Fruit fly (Drosophila melanogaster): ENCODE data around the gene CG6607.
A peak's percentile ranks its signal among the peaks of the same experiment; 100 is the strongest.

CG6607 gene

DNA sequence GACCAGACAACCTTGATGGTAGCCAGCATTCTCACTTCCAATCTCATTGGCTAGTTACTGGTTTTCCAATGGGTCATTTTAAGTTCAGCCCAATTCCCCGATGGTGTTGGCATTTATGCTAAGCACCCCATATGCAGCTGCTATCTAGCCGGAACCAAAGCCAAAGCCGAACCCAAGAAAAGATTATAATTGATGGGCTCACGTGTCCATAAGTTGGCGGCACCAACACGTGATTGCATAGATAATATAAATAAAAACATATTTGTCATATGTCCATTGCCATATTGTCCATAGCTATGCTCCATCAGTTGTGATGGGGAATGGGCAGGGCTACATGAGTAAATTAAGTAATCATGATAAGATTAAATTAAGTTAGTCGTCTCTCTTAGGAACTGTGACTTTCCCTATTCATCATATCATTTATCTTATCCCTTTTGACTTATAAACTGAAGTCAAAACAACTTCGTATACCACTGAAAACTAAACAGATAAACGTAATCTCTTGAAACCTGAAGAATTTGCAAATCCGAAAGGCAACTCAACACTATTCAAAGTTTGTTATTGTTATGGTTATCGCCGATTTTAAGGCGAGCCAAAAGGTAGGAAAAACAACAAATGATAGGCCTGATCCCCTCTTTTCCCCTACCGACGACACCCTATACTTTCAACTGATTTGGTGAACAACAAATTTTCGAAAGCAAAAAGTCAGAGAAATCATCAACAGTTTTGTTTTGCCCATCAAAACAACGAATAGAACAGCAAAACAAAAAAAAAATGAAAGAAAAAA is 35.4 kb downstream of the CG6607 start:
- TF ChIP-seq insv (optimal IDR thresholded peaks at IDR 0.05) = no peak
- TF ChIP-seq psq (optimal IDR thresholded peaks at IDR 0.05) = no peak
- no peak for TF ChIP-seq ttk (optimal IDR thresholded peaks at IDR 0.05)
- TF ChIP-seq h (optimal IDR thresholded peaks at IDR 0.05) = no peak
- no peak for TF ChIP-seq Myc (optimal IDR thresholded peaks at IDR 0.05)
- TF ChIP-seq Sin3A (optimal IDR thresholded peaks at IDR 0.05) = no peak

DNA sequence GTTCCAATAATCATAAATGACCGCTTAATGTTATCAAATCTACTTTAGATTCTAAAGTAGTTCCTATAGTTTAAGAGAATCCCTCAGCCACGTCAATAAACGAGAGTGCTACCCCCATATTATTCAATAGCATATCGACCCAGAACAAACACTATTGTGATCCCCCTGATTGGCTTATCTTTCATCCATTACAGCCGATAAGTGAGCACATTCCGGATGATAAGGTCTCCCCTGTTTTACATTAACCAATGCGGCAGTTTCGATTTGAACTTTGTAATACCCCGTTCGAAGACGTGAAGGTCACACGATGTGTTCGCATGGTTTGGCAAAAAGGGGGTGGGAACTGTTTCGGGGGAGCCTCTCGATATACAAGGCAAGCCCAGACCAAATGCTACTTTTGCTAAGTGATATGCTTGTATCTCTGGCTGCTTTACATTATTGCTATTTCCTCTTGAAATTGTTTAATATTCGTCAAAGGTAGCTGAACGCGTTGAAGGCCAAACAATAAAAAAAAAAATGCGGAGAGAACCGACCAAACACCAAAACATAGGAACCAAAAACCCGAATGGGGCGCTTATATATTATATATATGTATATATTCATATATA is 36.4 kb downstream of the CG6607 start:
- TF ChIP-seq Sin3A (optimal IDR thresholded peaks at IDR 0.05) (no peak), Myc (optimal IDR thresholded peaks at IDR 0.05) (no peak), insv (optimal IDR thresholded peaks at IDR 0.05) (no peak), ttk (optimal IDR thresholded peaks at IDR 0.05) (no peak), h (optimal IDR thresholded peaks at IDR 0.05) (no peak), psq (optimal IDR thresholded peaks at IDR 0.05) (no peak)

DNA sequence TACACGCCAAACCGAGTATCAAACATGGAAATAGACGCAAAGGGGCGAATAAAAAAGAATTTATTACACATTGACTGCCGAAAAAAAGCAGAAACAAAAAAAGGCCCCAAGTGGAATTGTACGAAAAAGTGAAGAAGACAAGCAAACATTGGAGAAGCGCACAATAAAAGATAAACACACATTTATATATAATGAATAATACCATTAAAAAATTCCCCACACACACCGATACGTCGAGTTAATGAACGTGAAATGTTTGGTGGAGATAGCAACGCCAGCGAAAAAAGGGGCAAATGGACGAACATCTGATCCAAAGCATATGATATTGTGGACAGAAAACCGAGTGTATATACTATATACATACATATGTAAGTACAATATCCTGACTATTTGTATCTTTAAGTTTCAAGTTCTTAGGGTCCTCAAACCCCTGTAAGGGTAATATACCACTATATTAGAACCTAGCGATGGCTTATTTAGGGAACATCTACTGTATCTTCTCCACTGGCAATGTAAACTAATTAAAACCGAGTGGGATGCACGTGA is 37.0 kb downstream of the CG6607 start:
- TF ChIP-seq psq (optimal IDR thresholded peaks at IDR 0.05) (peak; percentile 11), Myc (optimal IDR thresholded peaks at IDR 0.05) (no peak)

DNA sequence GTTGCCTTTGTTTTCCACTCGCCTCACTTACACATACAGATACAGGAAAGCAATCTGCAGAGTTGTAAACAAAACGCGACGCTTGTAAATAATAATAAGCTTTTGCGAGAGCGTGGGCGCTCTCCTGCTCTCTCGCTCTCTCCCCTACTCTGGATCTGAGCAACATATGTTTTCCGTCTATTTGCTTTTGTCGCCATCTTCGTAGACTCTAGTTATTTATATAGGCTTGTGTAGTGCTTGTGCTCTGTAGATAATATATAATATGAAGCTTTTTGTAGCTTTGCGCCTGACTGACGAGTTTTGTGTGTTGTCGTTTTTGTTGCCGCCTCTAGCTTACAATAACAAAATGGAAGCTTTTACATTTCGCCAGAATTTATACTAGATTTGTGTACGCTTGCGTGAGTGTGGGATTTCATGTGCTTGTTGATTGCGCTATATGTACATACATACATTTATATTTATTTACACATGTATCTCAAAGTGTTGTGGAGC is 37.9 kb downstream of the CG6607 start:
- TF ChIP-seq h (optimal IDR thresholded peaks at IDR 0.05) (no peak), psq (optimal IDR thresholded peaks at IDR 0.05) (peak; percentile 84), ttk (optimal IDR thresholded peaks at IDR 0.05) (no peak), Myc (optimal IDR thresholded peaks at IDR 0.05) (no peak), Sin3A (optimal IDR thresholded peaks at IDR 0.05) (no peak)

DNA sequence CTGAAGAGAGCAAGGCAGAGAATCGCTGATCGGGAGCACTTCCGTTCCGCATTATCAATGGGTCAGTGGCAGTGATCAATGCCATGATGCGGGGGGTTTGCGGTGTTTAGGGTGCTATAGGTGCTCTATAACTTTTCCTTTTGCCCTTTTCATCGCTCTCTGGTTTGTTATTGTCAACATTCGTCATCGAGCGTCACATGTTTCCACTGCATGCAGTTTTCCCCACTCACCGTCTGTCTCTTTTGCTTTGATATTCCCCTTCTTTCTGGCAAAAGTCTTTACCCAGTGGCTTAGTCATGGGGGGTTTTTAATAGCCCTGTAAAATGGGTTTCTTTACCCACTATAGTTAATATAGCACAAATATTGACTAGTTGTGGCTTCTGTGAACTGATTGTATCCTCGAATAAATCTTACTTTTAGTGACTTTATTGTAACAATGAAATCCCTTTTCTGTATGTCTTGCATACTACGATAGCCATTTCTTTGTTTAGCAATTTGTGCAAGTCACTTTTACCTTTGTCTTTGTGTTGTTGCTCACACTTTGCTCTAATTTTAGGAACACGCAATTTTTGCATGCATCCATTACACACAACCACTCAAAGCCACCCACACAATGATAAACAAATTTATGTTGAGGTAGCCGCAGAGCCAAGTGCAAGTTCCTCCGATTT is 39.0 kb downstream of the CG6607 start:
- TF ChIP-seq h (optimal IDR thresholded peaks at IDR 0.05) (no peak), insv (optimal IDR thresholded peaks at IDR 0.05) (no peak), Myc (optimal IDR thresholded peaks at IDR 0.05) (no peak), psq (optimal IDR thresholded peaks at IDR 0.05) (no peak), ttk (optimal IDR thresholded peaks at IDR 0.05) (no peak), Sin3A (optimal IDR thresholded peaks at IDR 0.05) (no peak)

DNA sequence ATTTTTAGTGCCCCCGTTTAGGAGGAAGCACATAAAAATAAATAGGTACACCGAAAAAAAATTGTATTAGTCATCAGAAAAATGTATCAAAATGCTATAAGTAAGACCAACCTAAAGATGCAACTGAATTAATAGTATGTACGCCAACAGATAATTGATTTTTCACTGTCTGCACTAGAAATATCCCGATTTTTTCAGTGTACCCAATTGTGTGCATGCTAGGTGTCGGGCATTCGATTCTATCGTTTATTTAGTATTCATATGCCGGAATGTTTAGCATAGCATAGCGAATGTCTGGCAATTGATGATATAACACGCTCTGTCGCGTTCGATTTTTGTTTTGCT is 39.6 kb downstream of the CG6607 start:
- TF ChIP-seq insv (optimal IDR thresholded peaks at IDR 0.05) = no peak
- TF ChIP-seq Myc (optimal IDR thresholded peaks at IDR 0.05) = no peak
- TF ChIP-seq h (optimal IDR thresholded peaks at IDR 0.05) = no peak
- no peak for TF ChIP-seq psq (optimal IDR thresholded peaks at IDR 0.05)
- no peak for TF ChIP-seq ttk (optimal IDR thresholded peaks at IDR 0.05)
- no peak for TF ChIP-seq Sin3A (optimal IDR thresholded peaks at IDR 0.05)

DNA sequence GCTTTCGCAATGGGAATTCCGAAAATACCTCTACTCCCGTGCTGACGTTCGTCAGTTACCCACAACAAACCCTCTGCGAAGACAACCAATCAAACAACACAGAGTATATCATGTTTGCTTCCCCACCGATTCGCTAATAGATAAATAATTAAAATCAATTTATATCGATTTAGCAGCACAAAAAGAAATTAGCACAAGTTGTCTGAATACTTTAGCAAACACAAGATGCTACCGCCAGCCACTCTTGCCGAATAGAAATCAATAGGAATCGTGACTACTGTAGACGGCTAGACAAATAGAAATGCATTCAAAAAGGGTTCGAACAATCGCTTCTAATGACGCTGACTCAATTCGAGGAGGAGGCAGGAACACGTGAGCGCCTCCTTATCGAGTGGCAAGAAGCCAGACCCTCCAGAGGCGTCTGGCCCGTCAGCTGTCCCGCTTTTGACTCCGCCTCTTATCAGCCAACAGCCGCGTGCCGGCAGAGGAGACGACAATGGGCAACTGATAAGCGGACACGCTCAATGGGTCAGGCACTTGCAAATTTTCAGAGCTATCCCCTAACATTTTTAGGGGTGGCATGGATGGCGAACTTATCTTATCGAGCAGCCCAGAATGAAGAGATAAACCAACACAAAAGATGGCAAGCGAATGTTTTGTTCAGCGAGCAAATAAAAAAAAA is 40.5 kb downstream of the CG6607 start:
- TF ChIP-seq ttk (optimal IDR thresholded peaks at IDR 0.05) = no peak
- TF ChIP-seq h (optimal IDR thresholded peaks at IDR 0.05) = no peak
- no peak for TF ChIP-seq insv (optimal IDR thresholded peaks at IDR 0.05)
- TF ChIP-seq Sin3A (optimal IDR thresholded peaks at IDR 0.05) = no peak
- TF ChIP-seq Myc (optimal IDR thresholded peaks at IDR 0.05) = no peak
- TF ChIP-seq psq (optimal IDR thresholded peaks at IDR 0.05) = no peak

DNA sequence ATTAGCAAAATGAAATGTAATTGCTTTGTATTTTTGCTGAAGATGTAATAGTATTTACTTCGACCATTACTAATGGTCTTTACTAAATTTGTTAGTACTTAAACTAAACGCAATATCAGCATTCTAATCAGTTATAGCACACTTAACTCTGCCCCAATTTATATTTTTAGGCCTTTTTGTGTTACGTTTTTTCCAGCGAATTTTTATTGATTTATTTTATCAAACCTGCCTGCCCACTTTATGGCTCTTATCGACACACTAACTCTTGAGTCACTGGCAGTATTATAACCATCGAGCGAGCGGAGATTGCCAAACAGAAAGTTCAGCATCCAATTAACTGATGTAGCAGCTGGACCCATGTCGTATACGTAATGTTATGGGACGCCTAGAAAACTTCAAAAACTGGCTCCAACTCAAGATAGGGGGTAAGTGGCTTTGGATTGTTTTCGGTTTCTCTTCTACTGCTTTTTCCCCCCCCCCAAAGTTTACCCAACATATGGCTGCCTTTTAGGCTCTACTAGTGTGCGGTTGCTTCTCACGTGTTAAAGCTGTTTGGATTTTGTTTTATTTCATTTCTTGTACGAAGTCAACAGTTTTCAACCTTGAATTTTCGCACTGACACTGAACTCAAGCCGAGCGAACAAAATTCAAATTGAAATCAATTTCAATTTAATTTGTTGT is 42.0 kb downstream of the CG6607 start:
- TF ChIP-seq Myc (optimal IDR thresholded peaks at IDR 0.05) (no peak), h (optimal IDR thresholded peaks at IDR 0.05) (no peak), psq (optimal IDR thresholded peaks at IDR 0.05) (no peak), insv (optimal IDR thresholded peaks at IDR 0.05) (no peak), ttk (optimal IDR thresholded peaks at IDR 0.05) (no peak), Sin3A (optimal IDR thresholded peaks at IDR 0.05) (no peak)

DNA sequence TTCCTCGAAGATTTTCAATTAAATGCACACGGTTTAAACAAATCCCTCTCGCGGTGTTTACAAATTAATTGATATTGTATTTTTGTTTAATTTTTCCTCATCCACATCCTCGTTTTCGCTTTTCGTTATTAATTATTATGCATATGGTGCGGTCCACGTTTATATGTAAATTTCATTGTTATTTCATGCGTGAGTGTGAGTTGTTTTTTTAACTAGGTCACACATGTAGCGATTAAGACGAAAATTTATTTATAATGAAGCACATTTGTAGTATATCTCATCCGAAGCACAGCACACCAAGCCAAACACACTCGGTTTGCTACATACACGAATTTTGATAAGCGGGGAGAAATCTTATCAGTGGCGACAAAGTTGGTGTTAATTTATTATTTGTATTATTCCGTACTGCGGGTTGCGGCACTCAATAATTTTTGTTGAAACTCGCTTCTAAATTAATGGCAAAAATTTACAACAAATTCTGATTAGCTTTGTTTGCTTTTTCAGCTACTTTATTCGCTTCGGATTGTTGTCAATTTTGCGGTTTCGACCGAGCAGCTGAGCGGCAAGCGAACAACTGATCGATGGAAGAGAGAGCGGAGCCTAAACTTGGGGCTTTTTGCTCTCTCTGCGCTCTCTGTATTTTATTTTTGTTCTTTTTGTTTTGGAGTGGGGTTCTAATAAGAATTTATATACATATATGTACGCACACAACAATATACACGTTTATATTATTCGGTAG is 43.7 kb downstream of the CG6607 start:
- TF ChIP-seq insv (optimal IDR thresholded peaks at IDR 0.05) = no peak
- no peak for TF ChIP-seq h (optimal IDR thresholded peaks at IDR 0.05)
- TF ChIP-seq Myc (optimal IDR thresholded peaks at IDR 0.05) = no peak
- no peak for TF ChIP-seq psq (optimal IDR thresholded peaks at IDR 0.05)
- TF ChIP-seq ttk (optimal IDR thresholded peaks at IDR 0.05) = no peak
- TF ChIP-seq Sin3A (optimal IDR thresholded peaks at IDR 0.05) = no peak

DNA sequence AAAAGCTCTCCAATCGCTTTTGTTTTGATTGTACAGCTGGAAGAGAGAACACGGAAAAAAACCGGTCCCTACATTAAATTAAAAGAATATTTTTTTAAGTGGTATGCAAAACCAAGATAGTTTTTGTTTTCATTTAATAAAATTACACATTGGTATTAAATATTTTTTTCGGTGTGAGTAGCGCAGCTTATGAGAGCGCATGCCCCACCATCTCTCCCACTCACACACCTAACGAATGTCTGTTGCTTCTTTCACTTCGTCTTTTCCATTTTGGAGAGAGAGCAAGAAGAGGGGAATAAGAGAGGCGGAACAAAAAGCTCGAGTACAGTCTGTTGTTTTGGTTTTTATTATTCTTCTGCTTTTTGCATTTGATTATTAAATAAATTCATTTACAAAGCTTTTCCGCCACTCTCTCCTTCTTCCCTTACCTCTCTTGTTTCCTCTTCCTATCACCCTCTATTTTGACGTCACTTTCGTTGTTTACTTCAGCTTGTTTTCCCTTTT is 44.7 kb downstream of the CG6607 start:
- TF ChIP-seq psq (optimal IDR thresholded peaks at IDR 0.05) (peak; percentile 43), Sin3A (optimal IDR thresholded peaks at IDR 0.05) (no peak), insv (optimal IDR thresholded peaks at IDR 0.05) (no peak)
